Worm (Caenorhabditis elegans): Measurements from ENCODE around the gene H39E23.3.

DNA sequence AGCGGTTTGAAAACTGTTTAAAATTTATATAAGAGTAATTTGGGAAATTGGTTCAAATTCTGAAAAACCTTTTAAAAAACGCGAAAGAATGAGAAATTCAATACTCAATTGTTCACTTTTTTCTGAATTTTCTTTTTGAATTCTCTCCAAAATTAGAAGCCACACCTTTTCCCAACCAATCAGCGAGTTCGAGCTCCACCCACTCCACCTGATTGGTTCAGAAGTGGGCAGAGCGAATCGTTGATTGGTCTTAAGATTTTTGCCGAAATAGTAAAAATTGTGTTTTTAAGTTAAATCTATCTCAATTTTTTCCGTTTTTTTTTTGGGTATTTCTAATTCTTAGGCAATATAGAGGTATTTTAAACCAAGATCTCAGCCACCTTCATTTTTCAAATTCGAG lies 43.6 kb upstream of the H39E23.3 start:
- TF ChIP-seq ama-1 (optimal IDR thresholded peaks at IDR 0.05) = no peak
- no peak for TF ChIP-seq unc-62 (GFP tag; optimal IDR thresholded peaks at IDR 0.05 in 1 of 2)
- TF ChIP-seq unc-62 (tag; optimal IDR thresholded peaks at IDR 0.05) = no peak
- TF ChIP-seq ztf-11 (tag; optimal IDR thresholded peaks at IDR 0.05) = no peak
- no peak for TF ChIP-seq ceh-82 (tag; optimal IDR thresholded peaks at IDR 0.05)
- no peak for TF ChIP-seq mdl-1 (tag; optimal IDR thresholded peaks at IDR 0.05)
- no peak for TF ChIP-seq daf-19 (GFP tag; conservative IDR thresholded peaks at IDR 0.05)
